Worm (Caenorhabditis elegans) whole organism, L4 larva: ENCODE data around the gene mltn-11.

Experiments
- F26F4.8 ChIP-seq: fragments of 200-800 bp; sonication (Bioruptor generic); conservative IDR thresholded peaks from 2 replicates; pipeline ENCODE4 v1.3.6; 2022; ENCODE audit warnings: missing genetic modification characterization, missing compliant biosample characterization
- F37D6.2 ChIP-seq: sonication (generic microtip); optimal IDR thresholded peaks from 2 replicates; lab custom pipeline; 2016; ENCODE audit warnings: mild to moderate bottlenecking, missing genetic modification characterization, missing compliant biosample characterization
- F44E2.7 ChIP-seq: fragments of 200-800 bp; sonication (Bioruptor generic); IDR thresholded peaks from 2 replicates; pipeline ENCODE4 v2.1.2; 2022; ENCODE audit warnings: missing genetic modification characterization, missing compliant biosample characterization
- R02D3.7 ChIP-seq: fragments of 150-350 bp; sonication (generic microtip); optimal IDR thresholded peaks from 3 replicates; lab custom pipeline; 2014; ENCODE audit warnings: missing biosample characterization, missing genetic modification characterization
- Y5F2A.4 ChIP-seq: fragments of 200-800 bp; sonication (Bioruptor generic); optimal IDR thresholded peaks from 2 replicates; lab custom pipeline; 2018; ENCODE audit warnings: mild to moderate bottlenecking, missing genetic modification characterization, missing compliant biosample characterization
- ZK337.2 ChIP-seq: fragments of 200-800 bp; sonication (Bioruptor generic); IDR thresholded peaks from 2 replicates; pipeline ENCODE4 v1.3.6; 2022; ENCODE audit warnings: missing genetic modification reagents, missing genetic modification characterization, missing compliant biosample characterization
- aly-2 ChIP-seq: sonication (generic microtip); optimal IDR thresholded peaks from 2 replicates; lab custom pipeline; 2018; ENCODE audit warnings: missing biosample characterization, missing genetic modification characterization
- arid-1 ChIP-seq: fragments of 200-800 bp; sonication (Bioruptor generic); conservative IDR thresholded peaks from 2 replicates; pipeline ENCODE4 v1.3.6; 2022; ENCODE audit warnings: missing genetic modification reagents, missing genetic modification characterization, missing compliant biosample characterization
- ceh-44 ChIP-seq: fragments of 200-800 bp; sonication (Bioruptor generic); IDR thresholded peaks from 2 replicates; pipeline ENCODE4 v1.3.6; 2022; ENCODE audit warnings: missing genetic modification reagents, missing genetic modification characterization, missing compliant biosample characterization
- ceh-62 ChIP-seq: sonication (generic microtip); optimal IDR thresholded peaks from 2 replicates; lab custom pipeline; 2017; ENCODE audit warnings: missing biosample characterization, missing genetic modification characterization
- ceh-82 ChIP-seq: sonication (generic microtip); optimal IDR thresholded peaks from 2 replicates; lab custom pipeline; 2017; ENCODE audit warnings: missing biosample characterization, missing genetic modification characterization
- cey-2 ChIP-seq: sonication (generic microtip); optimal IDR thresholded peaks from 3 replicates; lab custom pipeline; 2017; ENCODE audit warnings: missing genetic modification characterization, mild to moderate bottlenecking, missing compliant biosample characterization, antibody characterized with exemption, borderline replicate concordance; ENCODE audit not compliant: insufficient read depth
- daf-19 ChIP-seq: fragments of 200-800 bp; sonication (Bioruptor generic); conservative IDR thresholded peaks from 2 replicates; pipeline ENCODE4 v1.3.6; 2022; ENCODE audit warnings: missing genetic modification characterization, missing compliant biosample characterization
- daf-8 ChIP-seq: fragments of 200-800 bp; sonication (Bioruptor generic); IDR thresholded peaks from 2 replicates; pipeline ENCODE4 v1.3.6; 2022; ENCODE audit warnings: missing genetic modification characterization, missing compliant biosample characterization
- dmd-6 ChIP-seq: fragments of 200-800 bp; sonication (Bioruptor generic); IDR thresholded peaks from 2 replicates; pipeline ENCODE4 v1.3.6; 2022; ENCODE audit warnings: missing genetic modification reagents, missing genetic modification characterization, missing compliant biosample characterization
- dmd-8 ChIP-seq: fragments of 200-800 bp; sonication (Bioruptor generic); IDR thresholded peaks from 2 replicates; pipeline ENCODE4 v1.3.6; 2022; ENCODE audit warnings: missing genetic modification characterization, missing compliant biosample characterization
- dmd-9 ChIP-seq: fragments of 200-800 bp; sonication (Bioruptor generic); IDR thresholded peaks from 2 replicates; pipeline ENCODE4 v1.3.6; 2022; ENCODE audit warnings: missing genetic modification reagents, missing genetic modification characterization, missing compliant biosample characterization
- duxl-1 ChIP-seq: sonication (generic microtip); optimal IDR thresholded peaks from 2 replicates; lab custom pipeline; 2016; ENCODE audit warnings: mild to moderate bottlenecking, missing genetic modification characterization, moderate library complexity, missing compliant biosample characterization; ENCODE audit not compliant: poor library complexity
- dve-1 ChIP-seq: sonication (generic microtip); optimal IDR thresholded peaks from 2 replicates; lab custom pipeline; 2017; ENCODE audit warnings: antibody characterized with exemption, mild to moderate bottlenecking, missing genetic modification characterization, missing compliant biosample characterization; ENCODE audit not compliant: insufficient read depth
- fkh-10 ChIP-seq: fragments of 150-350 bp; optimal IDR thresholded peaks from 2 replicates; lab custom pipeline; 2014; ENCODE audit warnings: missing biosample characterization, missing genetic modification reagents, missing genetic modification characterization
- hif-1 ChIP-seq, 2 experiments: sonication (generic microtip); optimal IDR thresholded peaks; 2 replicates each; lab custom pipeline; 2016 to 2017; ENCODE audit warnings: missing compliant biosample characterization in 2 of 2, missing genetic modification characterization in 2 of 2, missing genetic modification reagents in 2 of 2, missing genotype in 2 of 2, mild to moderate bottlenecking in 1 of 2
- jun-1 ChIP-seq: fragments of 150-350 bp; optimal IDR thresholded peaks from 2 replicates; lab custom pipeline; 2014; ENCODE audit warnings: missing biosample characterization, missing genetic modification reagents, missing genetic modification characterization
- lim-7 ChIP-seq: fragments of 200-800 bp; sonication (Bioruptor generic); IDR thresholded peaks from 2 replicates; pipeline ENCODE4 v1.3.6; 2022; ENCODE audit warnings: missing genetic modification characterization, missing compliant biosample characterization
- lin-1 ChIP-seq: fragments of 200-800 bp; sonication (Bioruptor generic); IDR thresholded peaks from 2 replicates; pipeline ENCODE4 v1.3.6; 2022; ENCODE audit warnings: missing genetic modification reagents, missing genetic modification characterization, missing compliant biosample characterization
- lin-13 ChIP-seq: fragments of 150-350 bp; optimal IDR thresholded peaks from 2 replicates; lab custom pipeline; 2014; ENCODE audit warnings: missing biosample characterization, missing genetic modification reagents, missing genetic modification characterization
- lin-15B ChIP-seq: fragments of 150-350 bp; sonication (generic microtip); optimal IDR thresholded peaks from 3 replicates; lab custom pipeline; 2014; ENCODE audit warnings: missing biosample characterization, missing genetic modification characterization
- madf-5 ChIP-seq, 2 experiments: fragments of 200-800 bp; sonication (Bioruptor generic); IDR thresholded peaks; 2 replicates each; pipeline ENCODE4 v1.3.6; 2022; ENCODE audit warnings: missing compliant biosample characterization in 2 of 2, missing genetic modification characterization in 2 of 2
- madf-9 ChIP-seq: fragments of 200-800 bp; sonication (Bioruptor generic); conservative IDR thresholded peaks from 2 replicates; pipeline ENCODE4 v1.3.6; 2022; ENCODE audit warnings: missing genetic modification reagents, missing genetic modification characterization, missing compliant biosample characterization
- mdl-1 ChIP-seq, 2 experiments: fragments of 150-350 bp in 1 of 2; sonication (generic microtip) in 1 of 2; optimal IDR thresholded peaks; 2 replicates each; lab custom pipeline; 2014 to 2017; ENCODE audit warnings: missing biosample characterization in 2 of 2, missing genetic modification characterization in 2 of 2
- mdt-29 ChIP-seq: fragments of 200-800 bp; sonication (Bioruptor generic); IDR thresholded peaks from 2 replicates; pipeline ENCODE4 v1.3.6; 2022; ENCODE audit warnings: missing genetic modification reagents, missing genetic modification characterization, missing compliant biosample characterization
- mep-1 ChIP-seq: fragments of 150-350 bp; sonication (generic microtip); optimal IDR thresholded peaks from 3 replicates; lab custom pipeline; 2014; ENCODE audit warnings: missing biosample characterization, missing genetic modification characterization
- mxl-2 ChIP-seq: fragments of 200-800 bp; sonication (Bioruptor generic); conservative IDR thresholded peaks from 2 replicates; pipeline ENCODE4 v1.3.6; 2022; ENCODE audit warnings: missing genetic modification reagents, missing genetic modification characterization, missing compliant biosample characterization
- nhr-11 ChIP-seq: fragments of 150-350 bp; optimal IDR thresholded peaks from 2 replicates; lab custom pipeline; 2014; ENCODE audit warnings: missing biosample characterization, missing genetic modification characterization
- nhr-111 ChIP-seq: fragments of 200-800 bp; sonication (Bioruptor generic); optimal IDR thresholded peaks from 2 replicates; lab custom pipeline; 2018; ENCODE audit warnings: mild to moderate bottlenecking, missing genetic modification characterization, missing compliant biosample characterization
- nhr-237 ChIP-seq: sonication (generic microtip); optimal IDR thresholded peaks from 2 replicates; lab custom pipeline; 2017; ENCODE audit warnings: missing biosample characterization, missing genetic modification characterization
- nhr-28 ChIP-seq: fragments of 150-350 bp; optimal IDR thresholded peaks from 2 replicates; lab custom pipeline; 2014; ENCODE audit warnings: missing biosample characterization, missing genetic modification characterization
- nhr-41 ChIP-seq: fragments of 200-800 bp; sonication (Bioruptor generic); IDR thresholded peaks from 2 replicates; pipeline ENCODE4 v1.3.6; 2022; ENCODE audit warnings: missing genetic modification reagents, missing genetic modification characterization, missing compliant biosample characterization
- nhr-42 ChIP-seq: fragments of 200-800 bp; sonication (Bioruptor generic); IDR thresholded peaks from 2 replicates; pipeline ENCODE4 v1.3.6; 2022; ENCODE audit warnings: missing genetic modification characterization, missing compliant biosample characterization
- nhr-48 ChIP-seq: sonication (generic microtip); optimal IDR thresholded peaks from 2 replicates; lab custom pipeline; 2016; ENCODE audit warnings: mild to moderate bottlenecking, missing genetic modification characterization, missing compliant biosample characterization
- nhr-77 ChIP-seq: fragments of 150-350 bp; optimal IDR thresholded peaks from 2 replicates; lab custom pipeline; 2014; ENCODE audit warnings: missing biosample characterization, missing genetic modification characterization
- pqm-1 ChIP-seq: sonication (generic microtip); optimal IDR thresholded peaks from 2 replicates; lab custom pipeline; 2017; ENCODE audit warnings: missing biosample characterization, missing genetic modification characterization
- saeg-2 ChIP-seq: fragments of 200-800 bp; sonication (Bioruptor generic); IDR thresholded peaks from 2 replicates; pipeline ENCODE4 v1.3.6; 2022; ENCODE audit warnings: missing genetic modification reagents, missing genetic modification characterization, missing compliant biosample characterization
- sdz-12 ChIP-seq: fragments of 200-800 bp; sonication (Bioruptor generic); optimal IDR thresholded peaks from 2 replicates; lab custom pipeline; 2018; ENCODE audit warnings: mild to moderate bottlenecking, missing genetic modification characterization, missing compliant biosample characterization
- snpc-1.2 ChIP-seq: fragments of 200-800 bp; sonication (Bioruptor generic); IDR thresholded peaks from 2 replicates; pipeline ENCODE4 v1.3.6; 2022; ENCODE audit warnings: missing genetic modification reagents, missing genetic modification characterization, missing compliant biosample characterization
- snpc-4 ChIP-seq: fragments of 150-350 bp; optimal IDR thresholded peaks from 2 replicates; lab custom pipeline; 2014; ENCODE audit warnings: missing biosample characterization, missing genetic modification characterization
- spr-1 ChIP-seq: sonication (generic microtip); optimal IDR thresholded peaks from 2 replicates; lab custom pipeline; 2016; ENCODE audit warnings: mild to moderate bottlenecking, missing genetic modification characterization, missing compliant biosample characterization
- spr-3 ChIP-seq: fragments of 200-800 bp; sonication (Bioruptor generic); optimal IDR thresholded peaks from 2 replicates; lab custom pipeline; 2018; ENCODE audit warnings: mild to moderate bottlenecking, missing genetic modification characterization, missing compliant biosample characterization
- zip-2 ChIP-seq: fragments of 150-350 bp; optimal IDR thresholded peaks from 2 replicates; lab custom pipeline; 2014; ENCODE audit warnings: missing biosample characterization, missing genetic modification characterization
- ztf-11 ChIP-seq: fragments of 150-350 bp; optimal IDR thresholded peaks from 2 replicates; lab custom pipeline; 2014; ENCODE audit warnings: missing biosample characterization, missing genetic modification characterization

Gene mltn-11

DNA sequence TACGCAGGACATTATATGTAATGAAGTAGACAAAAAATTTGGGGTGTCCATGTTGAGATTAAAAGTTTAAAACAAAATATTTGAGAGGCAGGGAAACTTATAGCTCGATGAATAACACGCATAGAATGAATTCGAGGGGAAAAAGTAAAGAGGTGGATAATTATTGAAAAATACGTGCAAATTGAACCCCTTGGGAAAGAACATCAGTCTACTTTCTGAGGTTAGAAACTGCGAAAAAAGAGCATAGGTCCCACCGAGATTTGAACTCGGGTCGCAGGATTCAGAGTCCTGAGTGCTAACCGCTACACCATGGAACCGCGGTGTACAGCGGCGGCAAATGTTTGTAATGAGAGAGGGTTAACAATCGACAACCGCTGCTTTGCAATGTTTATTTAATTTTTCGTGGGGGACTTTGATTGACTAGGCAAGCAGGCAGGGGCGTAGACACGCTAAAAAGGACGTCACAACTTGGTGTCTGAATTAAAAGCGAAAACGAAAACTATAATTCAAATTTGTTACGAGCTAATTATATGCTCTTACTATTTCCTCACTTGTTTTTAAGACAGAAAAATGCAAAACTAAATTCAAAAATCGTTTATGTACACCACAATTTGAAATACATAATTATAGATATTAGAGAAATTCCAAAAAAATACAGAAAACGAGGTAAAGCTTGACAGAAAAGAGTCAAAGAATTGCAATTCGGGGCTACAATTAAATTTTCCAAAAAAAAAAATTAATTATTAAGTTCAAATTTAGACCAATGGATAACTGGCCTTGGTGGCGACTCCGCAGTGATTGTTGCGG is 43.8 kb upstream of the mltn-11 start, which contains the start of gene srh-269 (continued):
- TF ChIP-seq daf-19 (GFP tag; lab: Robert Waterston, UW) (peak; percentile 86; the same call in 1 of the 2 replicates), jun-1 (peak; percentile 33), Y5F2A.4 (peak; percentile 66), dmd-9 (peak; percentile 61; the same call in 1 of the 2 replicates), lin-1 (peak; percentile 83; the same call in 1 of the 2 replicates), nhr-77 (tag; lab: Kevin White, UChicago) (peak; percentile 10), madf-9 (GFP tag; lab: Robert Waterston, UW) (peak; percentile 89), aly-2 (no peak), zip-2 (tag; lab: Kevin White, UChicago) (no peak), ZK337.2 (peak; percentile 72; the same call in 1 of the 2 replicates), fkh-10 (no peak), nhr-42 (peak; percentile 83), duxl-1 (tag; lab: Kevin White, UChicago) (peak; percentile 84), snpc-1.2 (peak; percentile 88), nhr-28 (tag; lab: Kevin White, UChicago) (peak; percentile 38), hif-1 (tag; optimal IDR thresholded peaks at IDR 0.05; lab: Kevin White, UChicago) (peak in 1 of 2 experiments; percentile 71), mxl-2 (GFP tag; lab: Robert Waterston, UW) (no peak), dve-1 (tag; lab: Kevin White, UChicago) (peak; percentile 83), madf-5 (GFP tag; IDR thresholded peaks at IDR 0.05; lab: Robert Waterston, UW) (peak; percentile 62 to 75; a peak in 1 of 4 replicates), mep-1 (tag; lab: Kevin White, UChicago) (peak; percentile 34), ztf-11 (tag; lab: Kevin White, UChicago) (no peak), ceh-44 (peak; percentile 69; the same call in 1 of the 2 replicates), lin-13 (GFP tag; lab: Kevin White, UChicago) (peak; percentile 38), nhr-237 (tag; lab: Kevin White, UChicago) (no peak), ceh-82 (no peak), pqm-1 (no peak), cey-2 (no peak), nhr-41 (peak; percentile 81), ceh-62 (tag; lab: Kevin White, UChicago) (no peak), arid-1 (GFP tag; lab: Robert Waterston, UW) (peak; percentile 92), snpc-4 (tag; lab: Kevin White, UChicago) (no peak), dmd-8 (GFP tag; lab: Robert Waterston, UW) (peak; percentile 92), F37D6.2 (tag; lab: Kevin White, UChicago) (no peak), F44E2.7 (GFP tag; lab: Robert Waterston, UW) (peak; percentile 74; the same call in 1 of the 2 replicates), sdz-12 (GFP tag; lab: Kevin White, UChicago) (peak; percentile 86), lin-15B (tag; lab: Kevin White, UChicago) (no peak), lim-7 (GFP tag; lab: Robert Waterston, UW) (peak; percentile 93), nhr-111 (GFP tag; lab: Kevin White, UChicago) (peak; percentile 65), R02D3.7 (tag; lab: Kevin White, UChicago) (no peak), nhr-48 (tag; lab: Kevin White, UChicago) (peak; percentile 55), saeg-2 (GFP tag; lab: Robert Waterston, UW) (peak; percentile 65; the same call in 1 of the 2 replicates), daf-8 (GFP tag; lab: Robert Waterston, UW) (0 out of 2 replicates have a peak, but pooled peaks have one; percentile 37), spr-1 (tag; lab: Kevin White, UChicago) (peak; percentile 75), mdl-1 (tag; optimal IDR thresholded peaks at IDR 0.05; lab: Kevin White, UChicago) (no peak), nhr-11 (tag; lab: Kevin White, UChicago) (peak; percentile 69), F26F4.8 (GFP tag; lab: Robert Waterston, UW) (peak; percentile 86), spr-3 (GFP tag; lab: Kevin White, UChicago) (peak; percentile 69), dmd-6 (GFP tag; lab: Robert Waterston, UW) (peak; percentile 69), mdt-29 (peak; percentile 90)
